Worm (Caenorhabditis elegans) whole organism, young adult: ENCODE measurements around the gene hsp-16.2.

Experiments
- F22D6.2 ChIP-seq: sonication (generic microtip); optimal IDR thresholded peaks from 2 replicates; lab custom pipeline; 2016; ENCODE audit warnings: mild to moderate bottlenecking, missing genetic modification characterization, missing compliant biosample characterization
- F39B2.1 ChIP-seq: fragments of 200-800 bp; sonication (Bioruptor generic); IDR thresholded peaks from 2 replicates; pipeline ENCODE4 v1.3.6; 2022; ENCODE audit warnings: missing genetic modification reagents, missing genetic modification characterization, missing compliant biosample characterization
- F55B11.4 ChIP-seq: sonication (generic microtip); optimal IDR thresholded peaks from 2 replicates; lab custom pipeline; 2016; ENCODE audit warnings: missing compliant biosample characterization, missing genetic modification characterization, borderline replicate concordance; ENCODE audit not compliant: insufficient read depth
- K12H6.12 ChIP-seq: fragments of 200-800 bp; sonication (Bioruptor generic); optimal IDR thresholded peaks from 2 replicates; lab custom pipeline; 2018; ENCODE audit warnings: mild to moderate bottlenecking, missing genetic modification characterization, missing compliant biosample characterization
- T07F8.4 ChIP-seq: sonication (generic microtip); optimal IDR thresholded peaks from 2 replicates; lab custom pipeline; 2016; ENCODE audit warnings: mild to moderate bottlenecking, missing genetic modification characterization, moderate library complexity, missing compliant biosample characterization
- Y67H2A.10 ChIP-seq: fragments of 200-800 bp; sonication (Bioruptor generic); conservative IDR thresholded peaks from 2 replicates; pipeline ENCODE4 v1.3.6; 2022; ENCODE audit warnings: missing genetic modification reagents, missing genetic modification characterization, missing compliant biosample characterization
- Y95B8A.8 ChIP-seq: fragments of 200-800 bp; sonication (Bioruptor generic); IDR thresholded peaks from 2 replicates; pipeline ENCODE4 v1.3.6; 2022; ENCODE audit warnings: missing genetic modification reagents, missing genetic modification characterization, missing compliant biosample characterization
- ama-1 ChIP-seq, 3 experiments: fragments of 150-350 bp in 1 of 3; sonication (generic microtip) in 2 of 3; optimal IDR thresholded peaks; 2 replicates each; lab custom pipeline; 2014 to 2018; ENCODE audit warnings: missing biosample characterization in 2 of 3, missing genetic modification characterization in 2 of 3, missing genetic modification reagents in 2 of 3
- atf-7 ChIP-seq: sonication (generic microtip); optimal IDR thresholded peaks from 2 replicates; lab custom pipeline; 2017; ENCODE audit warnings: mild to moderate bottlenecking, missing genetic modification characterization, missing compliant biosample characterization
- athp-1 ChIP-seq: sonication (generic microtip); optimal IDR thresholded peaks from 2 replicates; lab custom pipeline; 2017; ENCODE audit warnings: mild to moderate bottlenecking, missing genetic modification characterization, missing compliant biosample characterization
- attf-3 ChIP-seq: fragments of 200-800 bp; sonication (Bioruptor generic); conservative IDR thresholded peaks from 2 replicates; pipeline ENCODE4 v1.3.6; 2022; ENCODE audit warnings: missing genetic modification reagents, missing genetic modification characterization, missing compliant biosample characterization
- attf-5 ChIP-seq: fragments of 200-800 bp; sonication (Bioruptor generic); optimal IDR thresholded peaks from 2 replicates; lab custom pipeline; 2018; ENCODE audit warnings: mild to moderate bottlenecking, missing genetic modification characterization, missing compliant biosample characterization
- ceh-27 ChIP-seq: fragments of 200-800 bp; sonication (Bioruptor generic); optimal IDR thresholded peaks from 2 replicates; lab custom pipeline; 2018; ENCODE audit warnings: mild to moderate bottlenecking, missing genetic modification characterization, moderate library complexity, missing compliant biosample characterization
- ceh-40 ChIP-seq: fragments of 200-800 bp; sonication (Bioruptor generic); IDR thresholded peaks from 2 replicates; pipeline ENCODE4 v1.3.6; 2022; ENCODE audit warnings: missing genetic modification characterization, missing compliant biosample characterization
- ceh-58 ChIP-seq: fragments of 200-800 bp; sonication (Bioruptor generic); IDR thresholded peaks from 2 replicates; pipeline ENCODE4 v1.3.6; 2022; ENCODE audit warnings: missing genetic modification characterization, missing compliant biosample characterization
- chd-7 ChIP-seq: sonication (generic microtip); optimal IDR thresholded peaks from 2 replicates; lab custom pipeline; 2016; ENCODE audit warnings: mild to moderate bottlenecking, missing genetic modification characterization, moderate library complexity, missing compliant biosample characterization
- die-1 ChIP-seq: sonication (generic microtip); optimal IDR thresholded peaks from 2 replicates; lab custom pipeline; 2016; ENCODE audit warnings: missing genotype, mild to moderate bottlenecking, missing genetic modification characterization, missing compliant biosample characterization
- dox-1 ChIP-seq: fragments of 200-800 bp; sonication (Bioruptor generic); IDR thresholded peaks from 2 replicates; pipeline ENCODE4 v1.3.6; 2022; ENCODE audit warnings: missing genetic modification reagents, missing genetic modification characterization, missing compliant biosample characterization
- dpff-1 ChIP-seq: sonication (generic microtip); optimal IDR thresholded peaks from 2 replicates; lab custom pipeline; 2017; ENCODE audit warnings: mild to moderate bottlenecking, missing genetic modification characterization, missing compliant biosample characterization
- dpl-1 ChIP-seq: fragments of 150-350 bp; optimal IDR thresholded peaks from 2 replicates; lab custom pipeline; 2014; ENCODE audit warnings: missing biosample characterization, missing genetic modification reagents, missing genetic modification characterization
- efl-1 ChIP-seq: fragments of 150-350 bp; optimal IDR thresholded peaks from 2 replicates; lab custom pipeline; 2014; ENCODE audit warnings: missing biosample characterization, missing genetic modification reagents, missing genetic modification characterization
- ekl-4 ChIP-seq: fragments of 200-800 bp; sonication (Bioruptor generic); IDR thresholded peaks from 2 replicates; pipeline ENCODE4 v1.3.6; 2022; ENCODE audit warnings: missing genetic modification reagents, missing genetic modification characterization, missing compliant biosample characterization
- hlh-12 ChIP-seq: sonication (generic microtip); optimal IDR thresholded peaks from 2 replicates; lab custom pipeline; 2016; ENCODE audit warnings: missing genetic modification characterization, missing compliant biosample characterization
- hlh-26 ChIP-seq: fragments of 200-800 bp; sonication (Bioruptor generic); conservative IDR thresholded peaks from 2 replicates; pipeline ENCODE4 v1.3.6; 2022; ENCODE audit warnings: missing genetic modification reagents, missing genetic modification characterization, missing compliant biosample characterization
- hmg-1.2 ChIP-seq: fragments of 200-800 bp; sonication (Bioruptor generic); IDR thresholded peaks from 2 replicates; pipeline ENCODE4 v1.3.6; 2022; ENCODE audit warnings: missing genetic modification reagents, missing genetic modification characterization, missing compliant biosample characterization
- hsf-1 ChIP-seq: fragments of 200-800 bp; sonication (Bioruptor generic); IDR thresholded peaks from 2 replicates; pipeline ENCODE4 v1.3.6; 2022; ENCODE audit warnings: missing genetic modification reagents, missing genetic modification characterization, missing compliant biosample characterization
- lin-40 ChIP-seq: sonication (generic microtip); optimal IDR thresholded peaks from 2 replicates; lab custom pipeline; 2016; ENCODE audit warnings: missing genetic modification characterization, mild to moderate bottlenecking, missing compliant biosample characterization, missing genotype, missing genetic modification reagents
- lin-54 ChIP-seq: fragments of 200-800 bp; sonication (Bioruptor generic); optimal IDR thresholded peaks from 2 replicates; lab custom pipeline; 2018; ENCODE audit warnings: mild to moderate bottlenecking, missing genetic modification characterization, missing compliant biosample characterization
- lir-1 ChIP-seq: fragments of 200-800 bp; sonication (Bioruptor generic); conservative IDR thresholded peaks from 2 replicates; pipeline ENCODE4 v1.3.6; 2022; ENCODE audit warnings: missing genetic modification reagents, missing genetic modification characterization, missing compliant biosample characterization
- mcd-1 ChIP-seq: fragments of 200-800 bp; sonication (Bioruptor generic); IDR thresholded peaks from 2 replicates; pipeline ENCODE4 v1.3.6; 2022; ENCODE audit warnings: missing genetic modification reagents, missing genetic modification characterization, missing compliant biosample characterization
- nfyb-1 ChIP-seq: fragments of 200-800 bp; sonication (Bioruptor generic); IDR thresholded peaks from 2 replicates; pipeline ENCODE4 v1.3.6; 2022; ENCODE audit warnings: missing genetic modification reagents, missing genetic modification characterization, missing compliant biosample characterization
- nhr-120 ChIP-seq: fragments of 200-800 bp; sonication (Bioruptor generic); IDR thresholded peaks from 2 replicates; pipeline ENCODE4 v1.3.6; 2022; ENCODE audit warnings: missing genetic modification characterization, missing compliant biosample characterization
- nhr-80 ChIP-seq: sonication (generic microtip); optimal IDR thresholded peaks from 2 replicates; lab custom pipeline; 2016; ENCODE audit warnings: missing genetic modification characterization, missing compliant biosample characterization
- pha-4 ChIP-seq: fragments of 150-350 bp; sonication (generic microtip); optimal IDR thresholded peaks from 2 replicates; lab custom pipeline; 2014; ENCODE audit warnings: missing biosample characterization, missing genetic modification reagents, missing genetic modification characterization
- rpc-1 ChIP-seq, 2 experiments: fragments of 150-350 bp in 1 of 2; sonication (generic microtip) in 1 of 2; optimal IDR thresholded peaks; 2 replicates each; lab custom pipeline; 2014 to 2018; ENCODE audit warnings: missing biosample characterization in 1 of 2, missing genetic modification characterization in 1 of 2, missing genetic modification reagents in 1 of 2, missing genotype in 1 of 2
- sea-2 ChIP-seq: fragments of 200-800 bp; sonication (Bioruptor generic); IDR thresholded peaks from 2 replicates; pipeline ENCODE4 v1.3.6; 2022; ENCODE audit warnings: missing genetic modification characterization, missing compliant biosample characterization
- snpc-1.1 ChIP-seq: sonication (generic microtip); optimal IDR thresholded peaks from 2 replicates; lab custom pipeline; 2017; ENCODE audit warnings: missing genetic modification characterization, mild to moderate bottlenecking, missing compliant biosample characterization, antibody characterized with exemption, moderate library complexity, missing genotype, missing genetic modification reagents; ENCODE audit not compliant: insufficient read depth
- somi-1 ChIP-seq: fragments of 200-800 bp; sonication (Bioruptor generic); optimal IDR thresholded peaks from 2 replicates; lab custom pipeline; 2018; ENCODE audit warnings: mild to moderate bottlenecking, missing genetic modification characterization, missing compliant biosample characterization
- tbp1 ChIP-seq: fragments of 200-800 bp; sonication (Bioruptor generic); optimal IDR thresholded peaks from 2 replicates; lab custom pipeline; 2018; ENCODE audit warnings: mild to moderate bottlenecking, missing genetic modification characterization, missing compliant biosample characterization
- unc-130 ChIP-seq: sonication (generic microtip); optimal IDR thresholded peaks from 2 replicates; lab custom pipeline; 2016; ENCODE audit warnings: missing genetic modification reagents, missing genetic modification characterization, missing compliant biosample characterization
- zfh-2 ChIP-seq: fragments of 200-800 bp; sonication (Bioruptor generic); conservative IDR thresholded peaks from 2 replicates; pipeline ENCODE4 v1.3.6; 2022; ENCODE audit warnings: missing genetic modification reagents, missing genetic modification characterization, missing compliant biosample characterization
- ztf-25 ChIP-seq: fragments of 200-800 bp; sonication (Bioruptor generic); IDR thresholded peaks from 2 replicates; pipeline ENCODE4 v1.3.6; 2022; ENCODE audit warnings: missing genetic modification reagents, missing genetic modification characterization, missing compliant biosample characterization
- ztf-26 ChIP-seq: sonication (generic microtip); optimal IDR thresholded peaks from 2 replicates; lab custom pipeline; 2017; ENCODE audit warnings: missing genetic modification characterization, missing compliant biosample characterization
- ztf-6 ChIP-seq: fragments of 200-800 bp; sonication (Bioruptor generic); IDR thresholded peaks from 2 replicates; pipeline ENCODE4 v1.3.6; 2022; ENCODE audit warnings: missing genetic modification reagents, missing genetic modification characterization, missing compliant biosample characterization

The hsp-16.2 gene

DNA sequence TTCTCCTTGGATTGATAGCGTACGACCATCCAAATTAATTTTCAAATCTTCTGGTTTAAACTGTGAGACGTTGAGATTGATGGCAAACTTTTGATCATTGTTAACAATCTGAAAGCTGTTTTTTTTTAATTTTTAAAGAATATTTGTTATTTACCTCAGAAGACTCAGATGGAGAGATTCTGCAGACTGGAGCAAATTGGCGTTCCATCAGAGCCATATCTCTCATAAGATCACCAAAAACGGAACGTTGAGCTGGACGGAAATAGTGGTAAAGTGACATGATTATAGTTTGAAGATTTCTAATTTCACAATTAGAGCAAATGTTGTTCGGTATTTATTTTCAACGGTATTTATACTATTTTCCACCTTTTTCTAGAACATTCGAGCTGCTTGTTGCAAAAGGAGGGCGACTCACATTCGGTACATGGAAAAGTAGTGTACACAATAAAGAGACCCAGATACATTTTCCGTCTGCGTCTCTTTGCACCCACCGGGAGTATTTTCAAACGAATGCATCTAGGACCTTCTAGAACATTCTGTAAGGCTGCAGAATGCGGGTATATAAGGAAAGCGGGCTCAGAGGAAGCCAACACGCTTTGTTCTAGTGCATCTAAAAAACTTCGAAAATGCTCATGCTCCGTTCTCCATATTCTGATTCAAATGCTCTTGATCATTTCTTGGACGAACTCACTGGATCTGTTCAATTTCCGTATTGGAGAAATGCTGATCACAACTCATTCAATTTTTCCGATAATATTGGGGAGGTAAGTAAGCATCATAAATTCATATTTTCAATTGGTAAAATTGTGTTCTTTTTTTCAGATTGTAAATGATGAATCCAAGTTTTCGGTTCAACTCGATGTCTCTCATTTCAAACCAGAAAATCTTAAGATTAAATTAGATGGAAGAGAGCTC lies at the start of gene hsp-16.2, which contains the start of gene hsp-16.41:
Gene hsp-16.2, minus strand, starts transcription at position 313 of the 915 bp plus-strand sequence.
Gene hsp-16.41, plus strand, starts transcription at position 534 of the 915 bp plus-strand sequence.
- TF ChIP-seq somi-1 (GFP tag; lab: Kevin White, UChicago) (no peak), lir-1 (GFP tag; lab: Robert Waterston, UW) (no peak), K12H6.12 (peak; percentile 34), atf-7 (tag; lab: Kevin White, UChicago) (no peak), rpc-1 (optimal IDR thresholded peaks at IDR 0.05; lab: Kevin White, UChicago) (peak; percentile 45), rpc-1 (tag; optimal IDR thresholded peaks at IDR 0.05; lab: Kevin White, UChicago) (no peak), attf-3 (GFP tag; lab: Robert Waterston, UW) (no peak), lin-40 (tag; lab: Kevin White, UChicago) (peak; percentile 24), unc-130 (GFP tag; lab: Kevin White, UChicago) (no peak), tbp1 (GFP tag; lab: Kevin White, UChicago) (peak; percentile 48), attf-5 (GFP tag; lab: Kevin White, UChicago) (no peak), ztf-25 (GFP tag; lab: Robert Waterston, UW) (no peak), efl-1 (GFP tag; lab: Kevin White, UChicago) (no peak), dox-1 (GFP tag; lab: Robert Waterston, UW) (peak; percentile 22; the same call in 1 of the 2 replicates), snpc-1.1 (tag; lab: Kevin White, UChicago) (no peak), F55B11.4 (no peak), Y95B8A.8 (GFP tag; lab: Robert Waterston, UW) (0 out of 2 replicates have a peak, but pooled peaks have one; percentile 35), nhr-80 (tag; lab: Kevin White, UChicago) (no peak), zfh-2 (GFP tag; lab: Robert Waterston, UW) (0 out of 2 replicates have a peak, but pooled peaks have one; percentile 22), nfyb-1 (GFP tag; lab: Robert Waterston, UW) (peak; percentile 72; the same call in 1 of the 2 replicates), pha-4 (tag; lab: Kevin White, UChicago) (no peak), F22D6.2 (tag; lab: Kevin White, UChicago) (no peak), Y67H2A.10 (GFP tag; lab: Robert Waterston, UW) (no peak), hsf-1 (GFP tag; lab: Robert Waterston, UW) (peak; percentile 92), ceh-27 (peak; percentile 23), mcd-1 (GFP tag; lab: Robert Waterston, UW) (peak; percentile 33; the same call in 1 of the 2 replicates), athp-1 (tag; lab: Kevin White, UChicago) (no peak), ztf-26 (peak; percentile 59), dpl-1 (GFP tag; lab: Kevin White, UChicago) (no peak), ztf-6 (GFP tag; lab: Robert Waterston, UW) (no peak), ceh-58 (GFP tag; lab: Robert Waterston, UW) (no peak), hlh-26 (no peak), hmg-1.2 (GFP tag; lab: Robert Waterston, UW) (peak; percentile 94), F39B2.1 (GFP tag; lab: Robert Waterston, UW) (no peak), chd-7 (tag; lab: Kevin White, UChicago) (peak; percentile 38), dpff-1 (tag; lab: Kevin White, UChicago) (no peak), sea-2 (no peak), lin-54 (GFP tag; lab: Kevin White, UChicago) (peak; percentile 7), ceh-40 (GFP tag; lab: Robert Waterston, UW) (no peak), hlh-12 (no peak), nhr-120 (GFP tag; lab: Robert Waterston, UW) (no peak), T07F8.4 (tag; lab: Kevin White, UChicago) (no peak), ama-1 (optimal IDR thresholded peaks at IDR 0.05; lab: Kevin White, UChicago) (peak; percentile 3), ama-1 (GFP tag; optimal IDR thresholded peaks at IDR 0.05; lab: Kevin White, UChicago) (no peak), die-1 (tag; lab: Kevin White, UChicago) (no peak), ekl-4 (GFP tag; lab: Robert Waterston, UW) (no peak)
